Fruit fly (Drosophila melanogaster) whole organism, embryonic: ENCODE results near the gene CG5191.

Source experiments
- Abd-B ChIP-seq: fragments of 200-800 bp; sonication (Bioruptor generic); optimal IDR thresholded peaks from 2 replicates; lab custom pipeline; 2018; ENCODE audit warnings: missing biosample characterization, mild to moderate bottlenecking, missing genetic modification characterization, moderate library complexity
- Ada2b ChIP-seq: fragments of 200-800 bp; sonication (Bioruptor generic); IDR thresholded peaks from 2 replicates; pipeline ENCODE4 v1.3.6; 2022; ENCODE audit warnings: missing biosample characterization, missing genetic modification characterization
- Antp ChIP-seq: fragments of 200-800 bp; sonication (Bioruptor generic); optimal IDR thresholded peaks from 3 replicates; lab custom pipeline; 2016; ENCODE audit warnings: missing biosample characterization, missing genetic modification characterization
- Atf3 ChIP-seq: fragments of 200-800 bp; sonication (Bioruptor generic); optimal IDR thresholded peaks from 3 replicates; lab custom pipeline; 2016; ENCODE audit warnings: missing biosample characterization, missing genetic modification characterization
- Atf6 ChIP-seq: fragments of 200-800 bp; sonication (Bioruptor generic); IDR thresholded peaks from 2 replicates; pipeline ENCODE4 v1.3.6; 2022; ENCODE audit warnings: missing biosample characterization, missing genetic modification characterization
- CG10267 ChIP-seq: fragments of 200-800 bp; sonication (Bioruptor generic); optimal IDR thresholded peaks from 2 replicates; lab custom pipeline; 2018; ENCODE audit warnings: missing biosample characterization, mild to moderate bottlenecking, missing genetic modification characterization, moderate library complexity
- CG12769 ChIP-seq: fragments of 200-800 bp; sonication (Bioruptor generic); optimal IDR thresholded peaks from 2 replicates; lab custom pipeline; 2019; ENCODE audit warnings: missing biosample characterization, mild to moderate bottlenecking, missing genetic modification characterization, moderate library complexity
- CG13624 ChIP-seq: fragments of 200-800 bp; sonication (Bioruptor generic); optimal IDR thresholded peaks from 2 replicates; lab custom pipeline; 2016; ENCODE audit warnings: missing biosample characterization, missing genetic modification characterization
- CG15073 ChIP-seq: fragments of 200-800 bp; sonication (Bioruptor generic); optimal IDR thresholded peaks from 2 replicates; lab custom pipeline; 2016; ENCODE audit warnings: missing biosample characterization, missing genetic modification characterization
- CG1603 ChIP-seq: fragments of 200-800 bp; sonication (Bioruptor generic); optimal IDR thresholded peaks from 2 replicates; lab custom pipeline; 2019; ENCODE audit warnings: missing biosample characterization, mild to moderate bottlenecking, missing genetic modification characterization, moderate library complexity
- CG1832 ChIP-seq: fragments of 200-800 bp; sonication (Bioruptor generic); optimal IDR thresholded peaks from 2 replicates; lab custom pipeline; 2017; ENCODE audit warnings: missing biosample characterization, mild to moderate bottlenecking, missing genetic modification characterization, inconsistent platforms
- CG18764 ChIP-seq: fragments of 200-800 bp; sonication (Bioruptor generic); optimal IDR thresholded peaks from 3 replicates; lab custom pipeline; 2016; ENCODE audit warnings: missing biosample characterization, missing genetic modification characterization
- CG2712 ChIP-seq: fragments of 200-800 bp; optimal IDR thresholded peaks from 3 replicates; lab custom pipeline; 2019; ENCODE audit warnings: missing biosample characterization, mild to moderate bottlenecking, missing genetic modification characterization, moderate library complexity
- CG33557 ChIP-seq: fragments of 200-800 bp; sonication (Bioruptor generic); optimal IDR thresholded peaks from 2 replicates; lab custom pipeline; 2019; ENCODE audit warnings: missing biosample characterization, mild to moderate bottlenecking, missing genetic modification characterization, moderate library complexity
- CG34376 ChIP-seq: fragments of 200-800 bp; sonication (Bioruptor generic); optimal IDR thresholded peaks from 2 replicates; lab custom pipeline; 2018; ENCODE audit warnings: missing biosample characterization, mild to moderate bottlenecking, missing genetic modification characterization
- CG3726 ChIP-seq: fragments of 200-800 bp; sonication (Bioruptor generic); IDR thresholded peaks from 3 replicates; pipeline ENCODE4, ENCODE4 v1.3.6; 2022; ENCODE audit warnings: missing biosample characterization, missing genetic modification characterization
- CG3995 ChIP-seq: fragments of 200-800 bp; sonication (Bioruptor generic); optimal IDR thresholded peaks from 3 replicates; lab custom pipeline; 2016; ENCODE audit warnings: missing biosample characterization, missing genetic modification characterization
- CG7372 ChIP-seq: fragments of 200-800 bp; sonication (Bioruptor generic); IDR thresholded peaks from 2 replicates; pipeline ENCODE4 v1.3.6; 2022; ENCODE audit warnings: missing biosample characterization, missing genetic modification characterization
- CG7839 ChIP-seq: fragments of 200-800 bp; sonication (Bioruptor generic); optimal IDR thresholded peaks from 3 replicates; lab custom pipeline; 2018; ENCODE audit warnings: missing biosample characterization, mild to moderate bottlenecking, missing genetic modification characterization, moderate library complexity
- CG8359 ChIP-seq: fragments of 200-800 bp; sonication (Bioruptor generic); optimal IDR thresholded peaks from 2 replicates; lab custom pipeline; 2017; ENCODE audit warnings: missing biosample characterization, mild to moderate bottlenecking, missing genetic modification characterization, borderline replicate concordance
- CG8944 ChIP-seq: fragments of 200-800 bp; sonication (Bioruptor generic); optimal IDR thresholded peaks from 3 replicates; lab custom pipeline; 2016; ENCODE audit warnings: missing biosample characterization, missing genetic modification characterization
- Chrac-16 ChIP-seq: fragments of 200-800 bp; sonication (Bioruptor generic); optimal IDR thresholded peaks from 3 replicates; lab custom pipeline; 2016; ENCODE audit warnings: missing biosample characterization, missing genetic modification characterization
- Doc3 ChIP-seq: fragments of 200-800 bp; sonication (Bioruptor generic); IDR thresholded peaks from 3 replicates; pipeline ENCODE4 v1.3.6; 2022; ENCODE audit warnings: missing biosample characterization, missing genetic modification characterization; ENCODE audit not compliant: partially characterized antibody
- ERR ChIP-seq: fragments of 200-800 bp; sonication (Bioruptor generic); optimal IDR thresholded peaks from 2 replicates; lab custom pipeline; 2016; ENCODE audit warnings: missing biosample characterization, missing genetic modification characterization
- H2.0 ChIP-seq: fragments of 200-800 bp; sonication (Bioruptor generic); IDR thresholded peaks from 2 replicates; pipeline ENCODE4 v1.3.6; 2022; ENCODE audit warnings: missing biosample characterization, missing genetic modification characterization
- HLHmδ ChIP-seq: fragments of 200-800 bp; sonication (Bioruptor generic); optimal IDR thresholded peaks from 2 replicates; lab custom pipeline; 2018; ENCODE audit warnings: missing biosample characterization, mild to moderate bottlenecking, missing genetic modification characterization, moderate library complexity
- Hmx ChIP-seq: fragments of 200-800 bp; sonication (Bioruptor generic); optimal IDR thresholded peaks from 2 replicates; lab custom pipeline; 2016; ENCODE audit warnings: missing biosample characterization, missing genetic modification characterization
- MESR4 ChIP-seq: fragments of 200-800 bp; sonication (Bioruptor generic); optimal IDR thresholded peaks from 2 replicates; lab custom pipeline; 2018; ENCODE audit warnings: missing biosample characterization, mild to moderate bottlenecking, missing genetic modification characterization, moderate library complexity
- Myb ChIP-seq: fragments of 200-800 bp; sonication (Bioruptor generic); optimal IDR thresholded peaks from 2 replicates; lab custom pipeline; 2016; ENCODE audit warnings: missing biosample characterization, missing genetic modification characterization
- NfI ChIP-seq: fragments of 200-800 bp; sonication (Bioruptor generic); optimal IDR thresholded peaks from 3 replicates; lab custom pipeline; 2018; ENCODE audit warnings: missing biosample characterization, mild to moderate bottlenecking, missing genetic modification characterization, moderate library complexity
- Oaz ChIP-seq: fragments of 200-800 bp; sonication (Bioruptor generic); IDR thresholded peaks from 2 replicates; pipeline ENCODE4 v1.3.6; 2022; ENCODE audit warnings: missing biosample characterization, missing genetic modification characterization
- Sin3A ChIP-seq: fragments of >200 bp; optimal IDR thresholded peaks from 2 replicates; lab custom pipeline; 2018
- Six4 ChIP-seq: fragments of 200-800 bp; sonication (Bioruptor generic); optimal IDR thresholded peaks from 2 replicates; lab custom pipeline; 2016; ENCODE audit warnings: missing biosample characterization, missing genetic modification characterization
- abd-A ChIP-seq: fragments of 200-800 bp; sonication (Bioruptor generic); optimal IDR thresholded peaks from 3 replicates; lab custom pipeline; 2019; ENCODE audit warnings: missing biosample characterization, mild to moderate bottlenecking, missing genetic modification characterization, moderate library complexity
- aop ChIP-seq: fragments of 200-800 bp; sonication (Bioruptor generic); IDR thresholded peaks from 2 replicates; pipeline ENCODE4 v1.3.6; 2022; ENCODE audit warnings: missing biosample characterization, missing genetic modification characterization
- bcd ChIP-seq: fragments of 200-800 bp; sonication (Bioruptor generic); optimal IDR thresholded peaks from 2 replicates; lab custom pipeline; 2017; ENCODE audit warnings: missing biosample characterization, mild to moderate bottlenecking, missing genetic modification characterization
- da ChIP-seq: fragments of 200-800 bp; sonication (Bioruptor generic); optimal IDR thresholded peaks from 2 replicates; lab custom pipeline; 2016; ENCODE audit warnings: missing biosample characterization, missing genetic modification characterization
- en ChIP-seq: fragments of 200-800 bp; sonication (Bioruptor generic); optimal IDR thresholded peaks from 2 replicates; lab custom pipeline; 2016; ENCODE audit warnings: missing biosample characterization, missing genetic modification characterization
- esg ChIP-seq: fragments of 200-800 bp; sonication (Bioruptor generic); conservative IDR thresholded peaks from 2 replicates; pipeline ENCODE4 v1.3.6; 2022; ENCODE audit warnings: missing biosample characterization, missing genetic modification characterization
- fd3F ChIP-seq: fragments of 200-800 bp; sonication (Bioruptor generic); optimal IDR thresholded peaks from 2 replicates; lab custom pipeline; 2018; ENCODE audit warnings: missing biosample characterization, mild to moderate bottlenecking, missing genetic modification characterization, moderate library complexity
- gcm2 ChIP-seq: fragments of 200-800 bp; sonication (Bioruptor generic); optimal IDR thresholded peaks from 2 replicates; lab custom pipeline; 2016; ENCODE audit warnings: missing biosample characterization, missing genetic modification characterization
- gem ChIP-seq: fragments of 200-800 bp; sonication (Bioruptor generic); optimal IDR thresholded peaks from 2 replicates; lab custom pipeline; 2019; ENCODE audit warnings: missing biosample characterization, mild to moderate bottlenecking, missing genetic modification characterization, moderate library complexity
- grn ChIP-seq: fragments of 200-800 bp; sonication (Bioruptor generic); optimal IDR thresholded peaks from 3 replicates; lab custom pipeline; 2017; ENCODE audit warnings: missing biosample characterization, missing genetic modification characterization
- gro ChIP-seq: fragments of 200-800 bp; sonication (Bioruptor generic); optimal IDR thresholded peaks from 2 replicates; lab custom pipeline; 2016; ENCODE audit warnings: missing biosample characterization, missing genetic modification characterization
- maf-S ChIP-seq: fragments of 200-800 bp; sonication (Bioruptor generic); optimal IDR thresholded peaks from 2 replicates; lab custom pipeline; 2016; ENCODE audit warnings: missing biosample characterization, missing genetic modification characterization
- p53 ChIP-seq: fragments of 200-800 bp; sonication (Bioruptor generic); optimal IDR thresholded peaks from 2 replicates; lab custom pipeline; 2016; ENCODE audit warnings: missing biosample characterization, missing genetic modification characterization
- rib ChIP-seq: fragments of 200-800 bp; sonication (Bioruptor generic); IDR thresholded peaks from 2 replicates; pipeline ENCODE4 v1.3.6; 2022; ENCODE audit warnings: missing biosample characterization, missing genetic modification characterization
- ro ChIP-seq: fragments of 200-800 bp; sonication (Bioruptor generic); IDR thresholded peaks from 2 replicates; pipeline ENCODE4 v1.3.6; 2022; ENCODE audit warnings: missing biosample characterization, missing genetic modification characterization
- salm ChIP-seq: fragments of 200-800 bp; sonication (Bioruptor generic); optimal IDR thresholded peaks from 2 replicates; lab custom pipeline; 2018; ENCODE audit warnings: missing biosample characterization, mild to moderate bottlenecking, missing genetic modification characterization
- zen ChIP-seq: fragments of 200-800 bp; sonication (Bioruptor generic); optimal IDR thresholded peaks from 3 replicates; lab custom pipeline; 2018; ENCODE audit warnings: missing biosample characterization, mild to moderate bottlenecking, missing genetic modification characterization, moderate library complexity

CG5191 gene

dm6 chr3R:20556281-20557113, 4.2 kb upstream of the CG5191 start:
- TF ChIP-seq zen (tag; lab: Kevin White, UChicago) (no peak), Atf3 (GFP tag; lab: Kevin White, UChicago) (no peak), gcm2 (no peak), en (GFP tag; lab: Kevin White, UChicago) (no peak), Chrac-16 (GFP tag; lab: Kevin White, UChicago) (peak; percentile 55), aop (GFP tag; lab: Robert Waterston, UW) (no peak), Antp (GFP tag; lab: Kevin White, UChicago) (peak; percentile 7), CG18764 (GFP tag; lab: Kevin White, UChicago) (peak; percentile 27), CG1832 (GFP tag; lab: Kevin White, UChicago) (no peak), Sin3A (no peak), CG1603 (no peak), CG12769 (tag; lab: Kevin White, UChicago) (no peak), CG13624 (GFP tag; lab: Kevin White, UChicago) (peak; percentile 54), Doc3 (GFP tag; lab: Robert Waterston, UW) (no peak), Six4 (GFP tag; lab: Kevin White, UChicago) (peak; percentile 37), H2.0 (GFP tag; lab: Robert Waterston, UW) (peak; percentile 64), CG15073 (GFP tag; lab: Kevin White, UChicago) (no peak), CG8944 (no peak), da (no peak), Ada2b (GFP tag; lab: Robert Waterston, UW) (peak; percentile 85), gem (tag; lab: Kevin White, UChicago) (peak; percentile 77), salm (tag; lab: Kevin White, UChicago) (no peak), ERR (GFP tag; lab: Kevin White, UChicago) (peak; percentile 7), NfI (GFP tag; lab: Kevin White, UChicago) (peak; percentile 21), rib (GFP tag; lab: Robert Waterston, UW) (peak; percentile 73), CG7839 (tag; lab: Kevin White, UChicago) (peak; percentile 83), CG8359 (GFP tag; lab: Kevin White, UChicago) (no peak), grn (GFP tag; lab: Kevin White, UChicago) (no peak), Hmx (GFP tag; lab: Kevin White, UChicago) (peak; percentile 28), Atf6 (peak; percentile 88), HLHmδ (no peak), fd3F (GFP tag; lab: Kevin White, UChicago) (peak; percentile 56), bcd (GFP tag; lab: Kevin White, UChicago) (peak; percentile 70), CG2712 (tag; lab: Kevin White, UChicago) (peak; percentile 71), p53 (no peak), Myb (GFP tag; lab: Kevin White, UChicago) (peak; percentile 24), maf-S (GFP tag; lab: Kevin White, UChicago) (no peak), CG34376 (GFP tag; lab: Kevin White, UChicago) (no peak), abd-A (tag; lab: Kevin White, UChicago) (no peak), CG7372 (GFP tag; lab: Robert Waterston, UW) (peak; percentile 82), Abd-B (peak; percentile 52), CG33557 (no peak), CG3995 (GFP tag; lab: Kevin White, UChicago) (peak; percentile 69), esg (GFP tag; lab: Robert Waterston, UW) (peak; percentile 76), CG10267 (tag; lab: Kevin White, UChicago) (peak; percentile 24), gro (GFP tag; lab: Kevin White, UChicago) (no peak), Oaz (peak; percentile 39; the same call in 1 of the 2 replicates), ro (GFP tag; lab: Robert Waterston, UW) (peak; percentile 39; the same call in 1 of the 2 replicates), MESR4 (GFP tag; lab: Kevin White, UChicago) (no peak), CG3726 (GFP tag; lab: Robert Waterston, UW) (peak; percentile 49; the same call in 1 of the 3 replicates)
